Worm (Caenorhabditis elegans): ENCODE results near the gene C40A11.3.
"Not testable (repeated sequence)": the region's sequence is repeated elsewhere in the genome, so short reads cannot be mapped to it uniquely, and the experiment has no call there.

The C40A11.3 gene

DNA sequence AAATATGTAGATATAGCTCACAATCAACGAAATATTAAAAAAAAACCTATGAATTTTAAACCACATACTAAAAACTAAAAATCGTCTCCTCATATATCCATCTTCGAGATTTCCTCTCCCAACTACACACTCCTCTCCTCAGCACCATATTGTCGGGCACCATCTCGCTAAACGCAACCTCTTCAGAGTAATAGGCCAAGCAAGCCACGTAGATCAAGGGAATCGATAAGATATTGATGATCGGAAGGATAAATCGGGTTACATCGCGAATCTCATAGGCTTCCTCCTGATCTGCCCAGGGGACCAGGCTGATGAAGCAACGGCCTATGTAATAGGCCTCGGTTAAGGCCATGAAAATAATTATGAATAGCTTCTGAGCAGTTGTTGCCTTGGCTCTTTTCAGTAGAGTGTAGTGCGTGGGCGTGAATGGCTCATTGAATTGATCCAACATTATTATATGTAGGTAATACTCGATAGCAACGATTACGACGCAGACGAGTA, 9.6 kb downstream of the C40A11.3 start, which contains the start of the genes C40A11.7 and C40A11.8:
C40A11.7 (minus strand) TSS at position 101 of the 501 bp plus-strand sequence.
C40A11.8 (minus strand) TSS at position 451 of the 501 bp plus-strand sequence.
- no peak for TF ChIP-seq elt-2 (tag; optimal IDR thresholded peaks at IDR 0.05)
- TF ChIP-seq unc-42 (tag; optimal IDR thresholded peaks at IDR 0.05), result no peak
- no peak for TF ChIP-seq ceh-6 (GFP tag; optimal IDR thresholded peaks at IDR 0.05)
- no peak for TF ChIP-seq F13H6.1 (tag; optimal IDR thresholded peaks at IDR 0.05)
- TF ChIP-seq madf-2 (tag; optimal IDR thresholded peaks at IDR 0.05), result no peak
- no peak for TF ChIP-seq ceh-30 (tag; optimal IDR thresholded peaks at IDR 0.05)
- TF ChIP-seq ceh-48 (tag; optimal IDR thresholded peaks at IDR 0.05), result no peak
- TF ChIP-seq lim-6 (tag; optimal IDR thresholded peaks at IDR 0.05), result no peak
- TF ChIP-seq nfya-1 (tag; optimal IDR thresholded peaks at IDR 0.05), result no peak
- TF ChIP-seq C08G9.2 (tag; optimal IDR thresholded peaks at IDR 0.05), result no peak
- no peak for TF ChIP-seq pax-1 (tag; optimal IDR thresholded peaks at IDR 0.05)
- TF ChIP-seq hlh-6 (tag; optimal IDR thresholded peaks at IDR 0.05), result no peak

DNA sequence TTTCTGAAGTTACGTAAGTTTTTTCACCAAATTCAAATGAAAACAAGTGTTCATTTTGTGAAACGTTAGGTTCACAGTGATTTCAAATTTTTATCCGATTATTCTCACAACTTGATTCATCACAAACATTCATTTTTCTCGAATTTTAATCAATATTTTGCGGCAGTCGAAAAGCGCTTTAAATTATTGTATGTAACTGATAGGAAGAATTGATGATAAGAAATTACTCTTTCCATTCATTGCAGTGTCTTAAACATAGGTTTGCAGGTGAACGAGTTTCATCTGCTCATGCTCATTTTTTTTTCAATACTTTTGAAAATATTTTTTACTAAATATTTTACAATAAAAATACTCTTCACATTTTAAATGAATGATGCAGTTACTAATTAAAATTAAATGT, 11.5 kb downstream of the C40A11.3 start:
- no peak for TF ChIP-seq ceh-30 (tag; optimal IDR thresholded peaks at IDR 0.05)
- no peak for TF ChIP-seq ceh-31 (tag; optimal IDR thresholded peaks at IDR 0.05)
- no peak for TF ChIP-seq unc-42 (tag; optimal IDR thresholded peaks at IDR 0.05)
- no peak for TF ChIP-seq ceh-19 (GFP tag; optimal IDR thresholded peaks at IDR 0.05)
- TF ChIP-seq tbx-2 (tag; optimal IDR thresholded peaks at IDR 0.05), result no peak
- no peak for TF ChIP-seq K09A11.1 (tag; optimal IDR thresholded peaks at IDR 0.05; ENCODE audit: insufficient read depth)
- TF ChIP-seq unc-55 (GFP tag; optimal IDR thresholded peaks at IDR 0.05), result no peak
- no peak for TF ChIP-seq che-1 (tag; optimal IDR thresholded peaks at IDR 0.05)
- TF ChIP-seq fkh-10 (GFP tag; optimal IDR thresholded peaks at IDR 0.05), result no peak
- TF ChIP-seq tbx-7 (tag; optimal IDR thresholded peaks at IDR 0.05), result no peak
- no peak for TF ChIP-seq nhr-232 (tag; optimal IDR thresholded peaks at IDR 0.05)
- TF ChIP-seq elt-4 (tag; optimal IDR thresholded peaks at IDR 0.05), result no peak
- TF ChIP-seq mec-3 (tag; optimal IDR thresholded peaks at IDR 0.05; ENCODE audit: borderline replicate concordance), result no peak
- TF ChIP-seq syd-9 (tag; optimal IDR thresholded peaks at IDR 0.05), result no peak
- TF ChIP-seq nfya-1 (tag; optimal IDR thresholded peaks at IDR 0.05), result no peak
- TF ChIP-seq npax-4 (tag; optimal IDR thresholded peaks at IDR 0.05), result no peak
- no peak for TF ChIP-seq ceh-48 (tag; optimal IDR thresholded peaks at IDR 0.05)
- no peak for TF ChIP-seq ceh-14 (tag; optimal IDR thresholded peaks at IDR 0.05)

DNA sequence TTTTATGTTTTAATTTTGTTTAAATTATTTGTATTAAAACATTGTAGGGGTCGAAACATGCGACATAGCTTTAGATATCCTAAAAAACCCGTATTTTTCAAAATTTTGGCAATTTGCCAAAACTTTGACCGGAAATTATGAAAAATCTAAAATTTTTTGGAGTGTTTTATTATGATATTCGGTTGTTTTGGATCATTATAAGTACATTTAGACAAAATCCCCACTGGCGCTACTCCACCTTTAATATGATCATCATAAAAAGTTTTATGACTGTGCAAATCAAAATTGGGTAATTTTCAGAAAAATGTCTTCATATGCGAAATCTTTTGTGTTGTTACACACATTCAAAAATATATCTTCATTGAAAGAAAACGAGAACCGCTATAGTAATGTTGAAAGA, 12.8 kb downstream of the C40A11.3 start, which contains the start of gene math-18:
math-18 (plus strand) TSS at position 301 of the 400 bp plus-strand sequence.
- not testable (repeated sequence) for TF ChIP-seq C38D4.7 (GFP tag; optimal IDR thresholded peaks at IDR 0.05); F13H6.1 (tag; optimal IDR thresholded peaks at IDR 0.05); nhr-11 (tag; optimal IDR thresholded peaks at IDR 0.05)

DNA sequence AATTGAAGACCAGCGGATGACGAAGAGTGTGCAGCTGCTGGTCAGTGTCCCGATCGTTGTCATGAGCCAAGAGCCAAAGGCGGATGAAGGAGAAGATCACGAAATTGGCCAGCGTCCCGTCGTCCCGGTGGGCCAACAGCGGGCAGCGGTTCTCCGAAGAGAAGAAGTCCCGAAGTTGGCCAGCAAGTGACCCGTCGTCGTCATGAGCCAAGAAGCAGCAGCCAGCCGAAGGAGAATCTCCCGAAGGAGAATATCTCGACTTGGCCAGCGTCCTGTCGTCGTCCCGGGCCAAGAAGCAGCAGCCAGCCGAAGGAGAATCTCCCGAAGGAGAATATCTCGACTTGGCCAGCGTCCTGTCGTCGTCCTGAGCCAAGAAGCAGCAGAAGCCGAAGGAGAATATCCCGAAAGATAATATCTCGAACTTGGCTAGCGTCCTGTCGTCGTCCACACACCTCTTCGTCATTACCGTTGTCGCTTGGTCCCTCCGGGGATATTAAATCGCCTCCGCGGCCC, 22.5 kb downstream of the C40A11.3 start, which contains the start of gene C33C12.11:
C33C12.11 (minus strand) TSS at position 463 of the 513 bp plus-strand sequence.
- TF ChIP-seq ceh-24 (tag; optimal IDR thresholded peaks at IDR 0.05); sox-2 (GFP tag; IDR thresholded peaks at IDR 0.05); rnt-1 (tag; optimal IDR thresholded peaks at IDR 0.05): not testable (repeated sequence)

DNA sequence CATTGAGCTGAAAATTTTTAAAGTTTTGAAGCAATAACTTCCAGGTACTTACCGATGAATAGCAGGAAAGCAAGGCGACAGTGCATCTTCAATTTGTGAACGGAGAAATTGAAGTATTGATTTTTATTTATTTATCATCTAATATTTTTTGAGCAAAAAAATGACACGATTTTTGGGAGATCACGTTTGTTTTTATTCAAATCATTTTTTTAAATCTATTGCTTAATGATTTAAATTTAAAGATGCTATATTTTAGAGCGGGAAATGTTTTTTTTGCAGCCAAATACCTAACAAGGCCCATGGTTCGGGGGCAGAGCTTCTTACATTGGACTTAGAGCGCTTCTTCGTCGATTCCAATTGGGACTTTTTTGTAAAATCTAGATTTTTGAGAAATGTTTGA, 25.5 kb downstream of the C40A11.3 start, which contains the start of gene C33C12.4:
C33C12.4 (minus strand) TSS at position 101 of the 400 bp plus-strand sequence.
- TF ChIP-seq ztf-16 (tag; optimal IDR thresholded peaks at IDR 0.05) (no peak), ceh-9 (tag; optimal IDR thresholded peaks at IDR 0.05) (no peak), hlh-30 (tag; optimal IDR thresholded peaks at IDR 0.05; ENCODE audit: insufficient read depth) (no peak), pros-1 (tag; optimal IDR thresholded peaks at IDR 0.05) (no peak), fax-1 (tag; optimal IDR thresholded peaks at IDR 0.05) (no peak), ama-1 (optimal IDR thresholded peaks at IDR 0.05) (no peak), pha-4 (tag; optimal IDR thresholded peaks at IDR 0.05) (no peak), ceh-14 (tag; optimal IDR thresholded peaks at IDR 0.05) (no peak), ceh-34 (tag; optimal IDR thresholded peaks at IDR 0.05) (no peak)
